Fruit fly (Drosophila melanogaster) whole organism, embryonic: Measurements from ENCODE around the gene mof.

Source experiments
- CG11456 ChIP-seq: fragments of 200-800 bp; sonication (Bioruptor generic); IDR thresholded peaks from 3 replicates; pipeline ENCODE4 v1.3.6; 2022; ENCODE audit warnings: missing biosample characterization, missing genetic modification characterization
- CG31388 ChIP-seq: fragments of 200-800 bp; sonication (Bioruptor generic); optimal IDR thresholded peaks from 2 replicates; lab custom pipeline; 2016; ENCODE audit warnings: missing biosample characterization, missing genetic modification characterization

DNA sequence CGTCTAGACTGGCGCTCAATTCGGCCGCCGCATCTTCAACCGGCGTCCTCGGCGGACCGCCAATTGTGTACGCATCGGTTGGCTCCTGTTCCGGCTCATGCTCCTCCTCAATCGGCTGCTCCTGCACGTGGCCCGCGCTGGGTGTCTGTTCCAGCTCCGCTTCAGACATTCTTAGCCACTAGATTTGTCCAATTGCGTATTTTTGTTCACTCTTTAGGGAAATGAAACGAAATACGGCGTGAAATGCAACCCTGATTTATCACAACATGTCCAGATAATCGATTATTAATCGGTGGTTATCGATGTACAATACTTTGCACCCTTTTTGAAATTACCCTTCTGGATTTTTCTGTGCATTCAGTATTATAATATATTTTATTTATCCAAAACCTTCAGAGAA, at the start of gene mof:
- TF ChIP-seq CG31388 (GFP tag; lab: Kevin White, UChicago) (no peak), CG11456 (no peak)
